Fruit fly (Drosophila melanogaster) whole organism, pupa: Measurements from ENCODE around the gene Muc68Ca.
"Not testable (repeated sequence)": the region's sequence is repeated elsewhere in the genome, so short reads cannot be mapped to it uniquely, and the experiment has no call there.

Experiments
- CG10348 ChIP-seq: fragments of 200-800 bp; sonication (Bioruptor generic); IDR thresholded peaks from 2 replicates; pipeline ENCODE4 v1.3.6; 2022; ENCODE audit warnings: missing biosample characterization, missing genetic modification characterization
- CG12605 ChIP-seq: fragments of 200-800 bp; sonication (Bioruptor generic); IDR thresholded peaks from 2 replicates; pipeline ENCODE4 v1.3.6; 2022; ENCODE audit warnings: missing biosample characterization, missing genetic modification characterization
- CG13204 ChIP-seq: fragments of 200-800 bp; sonication (Bioruptor generic); optimal IDR thresholded peaks from 2 replicates; lab custom pipeline; 2018; ENCODE audit warnings: missing biosample characterization, mild to moderate bottlenecking, missing genetic modification characterization, moderate library complexity
- CG14655 ChIP-seq: fragments of 200-800 bp; sonication (Bioruptor generic); optimal IDR thresholded peaks from 3 replicates; lab custom pipeline; 2017; ENCODE audit warnings: mild to moderate bottlenecking, missing biosample characterization, missing genetic modification reagents, missing genetic modification characterization
- CG15710 ChIP-seq: fragments of 200-800 bp; sonication (Bioruptor generic); optimal IDR thresholded peaks from 2 replicates; lab custom pipeline; 2018; ENCODE audit warnings: missing biosample characterization, mild to moderate bottlenecking, missing genetic modification characterization, moderate library complexity
- CG17806 ChIP-seq: fragments of 200-800 bp; sonication (Bioruptor generic); optimal IDR thresholded peaks from 2 replicates; lab custom pipeline; 2018; ENCODE audit warnings: missing biosample characterization, mild to moderate bottlenecking, missing genetic modification characterization, moderate library complexity
- CG32121 ChIP-seq: fragments of 200-800 bp; sonication (Bioruptor generic); IDR thresholded peaks from 2 replicates; pipeline ENCODE4 v1.3.6; 2022; ENCODE audit warnings: missing biosample characterization, missing genetic modification characterization
- CG34367 ChIP-seq: fragments of 200-800 bp; sonication (Bioruptor generic); optimal IDR thresholded peaks from 2 replicates; lab custom pipeline; 2018; ENCODE audit warnings: missing biosample characterization, mild to moderate bottlenecking, missing genetic modification characterization
- CG4496 ChIP-seq: fragments of 200-800 bp; sonication (Bioruptor generic); IDR thresholded peaks from 3 replicates; pipeline ENCODE4 v1.3.6; 2022; ENCODE audit warnings: missing biosample characterization, missing genetic modification characterization
- CG8159 ChIP-seq: fragments of 200-800 bp; sonication (Bioruptor generic); optimal IDR thresholded peaks from 3 replicates; lab custom pipeline; 2018; ENCODE audit warnings: missing biosample characterization, mild to moderate bottlenecking, missing genetic modification characterization, moderate library complexity
- CG8301 ChIP-seq: fragments of 200-800 bp; sonication (Bioruptor generic); optimal IDR thresholded peaks from 2 replicates; lab custom pipeline; 2018; ENCODE audit warnings: missing biosample characterization, mild to moderate bottlenecking, missing genetic modification characterization
- CG9948 ChIP-seq: fragments of 200-800 bp; sonication (Bioruptor generic); optimal IDR thresholded peaks from 2 replicates; lab custom pipeline; 2018; ENCODE audit warnings: missing biosample characterization, mild to moderate bottlenecking, missing genetic modification characterization, moderate library complexity
- D1 ChIP-seq: fragments of 200-800 bp; sonication (Bioruptor generic); optimal IDR thresholded peaks from 2 replicates; lab custom pipeline; 2018; ENCODE audit warnings: missing biosample characterization, mild to moderate bottlenecking, missing genetic modification characterization, moderate library complexity
- EcR ChIP-seq: fragments of 200-800 bp; sonication (Bioruptor generic); optimal IDR thresholded peaks from 3 replicates; lab custom pipeline; 2019; ENCODE audit warnings: missing biosample characterization, missing genetic modification characterization, mild to moderate bottlenecking, moderate library complexity, missing genetic modification reagents
- Ets98B ChIP-seq: fragments of 200-800 bp; sonication (Bioruptor generic); IDR thresholded peaks from 2 replicates; pipeline ENCODE4 v1.3.6; 2022; ENCODE audit warnings: missing biosample characterization, missing genetic modification characterization
- Pif1A ChIP-seq: fragments of 200-800 bp; sonication (Bioruptor generic); optimal IDR thresholded peaks from 3 replicates; lab custom pipeline; 2016; ENCODE audit warnings: missing biosample characterization, missing genetic modification characterization
- Pif1B ChIP-seq: fragments of 200-800 bp; sonication (Bioruptor generic); optimal IDR thresholded peaks from 3 replicates; lab custom pipeline; 2016; ENCODE audit warnings: missing biosample characterization, missing genetic modification characterization
- Snoo ChIP-seq: fragments of 200-800 bp; sonication (Bioruptor generic); optimal IDR thresholded peaks from 3 replicates; lab custom pipeline; 2017; ENCODE audit warnings: missing biosample characterization, mild to moderate bottlenecking, missing genetic modification characterization, inconsistent platforms
- fd96Ca ChIP-seq: fragments of 200-800 bp; sonication (Bioruptor generic); IDR thresholded peaks from 3 replicates; pipeline ENCODE4 v1.3.6; 2022; ENCODE audit warnings: missing biosample characterization, missing genetic modification characterization
- gl ChIP-seq: fragments of 200-800 bp; sonication (Bioruptor generic); optimal IDR thresholded peaks from 2 replicates; lab custom pipeline; 2018; ENCODE audit warnings: missing biosample characterization, mild to moderate bottlenecking, missing genetic modification characterization
- rn ChIP-seq: fragments of 200-800 bp; sonication (Bioruptor generic); IDR thresholded peaks from 2 replicates; pipeline ENCODE4 v1.3.6; 2022; ENCODE audit warnings: missing biosample characterization, missing genetic modification characterization

Gene Muc68Ca

dm6 chr3L:11578847-11579246, 41.1 kb downstream of the Muc68Ca start:
- TF ChIP-seq D1 (tag; lab: Kevin White, UChicago) = peak; percentile 70
- TF ChIP-seq fd96Ca = no peak
- TF ChIP-seq CG8301 = no peak

- TF ChIP-seq CG13204 (no peak), rn (no peak), CG12605 (GFP tag; lab: Robert Waterston, UW) (no peak), CG4496 (GFP tag; lab: Robert Waterston, UW) (no peak), gl (tag; lab: Kevin White, UChicago) (no peak), Snoo (no peak), CG10348 (GFP tag; lab: Robert Waterston, UW) (no peak), CG17806 (no peak), CG8159 (no peak), CG32121 (GFP tag; lab: Robert Waterston, UW) (no peak), fd96Ca (no peak), Pif1B (no peak), Ets98B (GFP tag; lab: Robert Waterston, UW) (no peak), CG8301 (no peak), CG14655 (GFP tag; lab: Kevin White, UChicago) (no peak), CG15710 (tag; lab: Kevin White, UChicago) (no peak), Pif1A (GFP tag; lab: Kevin White, UChicago) (no peak), EcR (GFP tag; lab: Kevin White, UChicago) (no peak), D1 (tag; lab: Kevin White, UChicago) (no peak), CG34367 (tag; lab: Kevin White, UChicago) (no peak)
- TF ChIP-seq, all 21 proteins: peak for 0
These were observed 41.7 kb downstream of the Muc68Ca start, which contains the start of gene CG33270 for dm6 chr3L:11578211-11578673. CG33270 (minus strand) TSS chr3L:11578623.

dm6 chr3L:11577395-11577794, 42.5 kb downstream of the Muc68Ca start, which contains the start of gene CG33271:
CG33271 (minus strand) TSS chr3L:11577495.
- TF ChIP-seq CG8159 = no peak
- TF ChIP-seq CG12605 (GFP tag; lab: Robert Waterston, UW) = no peak
- TF ChIP-seq CG8301 = no peak
- no peak for TF ChIP-seq Pif1A (GFP tag; lab: Kevin White, UChicago)
- TF ChIP-seq CG4496 (GFP tag; lab: Robert Waterston, UW) = no peak
- no peak for TF ChIP-seq gl (tag; lab: Kevin White, UChicago)
- TF ChIP-seq EcR (GFP tag; lab: Kevin White, UChicago) = no peak
- TF ChIP-seq Ets98B (GFP tag; lab: Robert Waterston, UW) = no peak
- no peak for TF ChIP-seq fd96Ca
- TF ChIP-seq CG10348 (GFP tag; lab: Robert Waterston, UW) = no peak
- no peak for TF ChIP-seq CG9948 (tag; lab: Kevin White, UChicago)
- no peak for TF ChIP-seq D1 (tag; lab: Kevin White, UChicago)
- no peak for TF ChIP-seq Pif1B
- no peak for TF ChIP-seq rn
- no peak for TF ChIP-seq CG13204
- no peak for TF ChIP-seq Snoo
- TF ChIP-seq CG17806 = no peak
- TF ChIP-seq CG14655 (GFP tag; lab: Kevin White, UChicago) = no peak
- no peak for TF ChIP-seq CG32121 (GFP tag; lab: Robert Waterston, UW)

dm6 chr3L:11576944-11577343, 43.0 kb downstream of the Muc68Ca start, which contains the start of gene CG33489:
CG33489 (minus strand) TSS chr3L:11577044.
- not testable (repeated sequence) for TF ChIP-seq Ets98B, CG12605, CG10348 (GFP tag; lab: Robert Waterston, UW)

- TF ChIP-seq gl (tag; lab: Kevin White, UChicago) = no peak
- TF ChIP-seq Ets98B (GFP tag; lab: Robert Waterston, UW) = no peak
- TF ChIP-seq CG10348 (GFP tag; lab: Robert Waterston, UW) = no peak
- no peak for TF ChIP-seq Snoo
- no peak for TF ChIP-seq fd96Ca
These were observed 45.3 kb downstream of the Muc68Ca start, which contains the start of gene CG33490 for dm6 chr3L:11574563-11574962. CG33490 (minus strand) TSS chr3L:11574663.

- TF ChIP-seq Pif1B (no peak), CG34367 (tag; lab: Kevin White, UChicago) (no peak)
These were observed 55.8 kb downstream of the Muc68Ca start, which contains the start of the genes CG46412 and CG33267 for dm6 chr3L:11563972-11564533. CG46412 (minus strand) TSS chr3L:11564072. CG33267 (plus strand) TSS chr3L:11564483.

dm6 chr3L:11561946-11562760, 57.7 kb downstream of the Muc68Ca start, which contains the start of the genes CG7394 and Mob2:
CG7394 (plus strand) TSS chr3L:11561996.
Mob2 (minus strand) TSS chr3L:11562233.
- TF ChIP-seq CG10348 (GFP tag; lab: Robert Waterston, UW) (peak; percentile 50; the same call in 1 of the 2 replicates), Pif1B (peak; percentile 87), CG8159 (peak; percentile 81), CG14655 (GFP tag; lab: Kevin White, UChicago) (peak; percentile 84), rn (peak; percentile 71), D1 (tag; lab: Kevin White, UChicago) (peak; percentile 85), CG17806 (peak; percentile 87), EcR (GFP tag; lab: Kevin White, UChicago) (peak; percentile 17), CG13204 (no peak), CG9948 (tag; lab: Kevin White, UChicago) (peak; percentile 75), CG34367 (tag; lab: Kevin White, UChicago) (peak; percentile 80), Pif1A (GFP tag; lab: Kevin White, UChicago) (peak; percentile 88), Snoo (peak; percentile 81), CG15710 (tag; lab: Kevin White, UChicago) (peak; percentile 81), gl (tag; lab: Kevin White, UChicago) (peak; percentile 13), CG4496 (GFP tag; lab: Robert Waterston, UW) (peak; percentile 87), CG12605 (GFP tag; lab: Robert Waterston, UW) (peak; percentile 81), CG8301 (peak; percentile 80), fd96Ca (peak; percentile 90), Ets98B (GFP tag; lab: Robert Waterston, UW) (peak; percentile 87), CG32121 (GFP tag; lab: Robert Waterston, UW) (peak; percentile 86; the same call in 1 of the 2 replicates)
